Worm (Caenorhabditis elegans) whole organism, young adult: ENCODE results near the gene bath-47.

ENCODE experiments used
- B0035.1 ChIP-seq: sonication (generic microtip); optimal IDR thresholded peaks from 2 replicates; lab custom pipeline; 2016; ENCODE audit warnings: missing genetic modification characterization, mild to moderate bottlenecking, missing compliant biosample characterization, missing genotype, missing genetic modification reagents
- F52B5.7 ChIP-seq: sonication (generic microtip); optimal IDR thresholded peaks from 2 replicates; lab custom pipeline; 2016; ENCODE audit warnings: mild to moderate bottlenecking, missing genetic modification characterization, missing compliant biosample characterization
- K11D2.4 ChIP-seq: fragments of 200-800 bp; sonication (Bioruptor generic); IDR thresholded peaks from 2 replicates; pipeline ENCODE4 v1.3.6; 2022; ENCODE audit warnings: missing genetic modification reagents, missing genetic modification characterization, missing compliant biosample characterization
- K12H6.12 ChIP-seq: fragments of 200-800 bp; sonication (Bioruptor generic); optimal IDR thresholded peaks from 2 replicates; lab custom pipeline; 2018; ENCODE audit warnings: mild to moderate bottlenecking, missing genetic modification characterization, missing compliant biosample characterization
- Y53G8AR.9 ChIP-seq: fragments of 200-800 bp; sonication (Bioruptor generic); conservative IDR thresholded peaks from 2 replicates; pipeline ENCODE4 v1.3.6; 2022; ENCODE audit warnings: missing genetic modification reagents, missing genetic modification characterization, missing compliant biosample characterization
- Y67H2A.10 ChIP-seq: fragments of 200-800 bp; sonication (Bioruptor generic); conservative IDR thresholded peaks from 2 replicates; pipeline ENCODE4 v1.3.6; 2022; ENCODE audit warnings: missing genetic modification reagents, missing genetic modification characterization, missing compliant biosample characterization
- Y95B8A.8 ChIP-seq: fragments of 200-800 bp; sonication (Bioruptor generic); IDR thresholded peaks from 2 replicates; pipeline ENCODE4 v1.3.6; 2022; ENCODE audit warnings: missing genetic modification reagents, missing genetic modification characterization, missing compliant biosample characterization
- akir-1 ChIP-seq: fragments of 200-800 bp; sonication (Bioruptor generic); optimal IDR thresholded peaks from 2 replicates; lab custom pipeline; 2018; ENCODE audit warnings: mild to moderate bottlenecking, missing genetic modification characterization, moderate library complexity, missing compliant biosample characterization
- attf-6 ChIP-seq: fragments of 200-800 bp; sonication (Bioruptor generic); IDR thresholded peaks from 2 replicates; pipeline ENCODE4 v1.3.6; 2022; ENCODE audit warnings: missing genetic modification reagents, missing genetic modification characterization, missing compliant biosample characterization
- bed-2 ChIP-seq: fragments of 200-800 bp; sonication (Bioruptor generic); IDR thresholded peaks from 2 replicates; pipeline ENCODE4 v1.3.6; 2022; ENCODE audit warnings: missing genetic modification reagents, missing genetic modification characterization, missing compliant biosample characterization
- cebp-1 ChIP-seq, 2 experiments: fragments of 200-800 bp in 1 of 2; sonication (Bioruptor generic) in 1 of 2; sonication (generic microtip) in 1 of 2; IDR thresholded peaks in 1 of 2; optimal IDR thresholded peaks in 1 of 2; 2 replicates each; pipeline versions ENCODE4 v1.3.6 to Lab custom; 2017 to 2022; ENCODE audit warnings: missing compliant biosample characterization in 2 of 2, missing genetic modification characterization in 2 of 2, mild to moderate bottlenecking in 1 of 2, missing genetic modification reagents in 1 of 2, moderate library complexity in 1 of 2
- ceh-27 ChIP-seq: fragments of 200-800 bp; sonication (Bioruptor generic); optimal IDR thresholded peaks from 2 replicates; lab custom pipeline; 2018; ENCODE audit warnings: mild to moderate bottlenecking, missing genetic modification characterization, moderate library complexity, missing compliant biosample characterization
- dox-1 ChIP-seq: fragments of 200-800 bp; sonication (Bioruptor generic); IDR thresholded peaks from 2 replicates; pipeline ENCODE4 v1.3.6; 2022; ENCODE audit warnings: missing genetic modification reagents, missing genetic modification characterization, missing compliant biosample characterization
- efl-1 ChIP-seq: fragments of 150-350 bp; optimal IDR thresholded peaks from 2 replicates; lab custom pipeline; 2014; ENCODE audit warnings: missing biosample characterization, missing genetic modification reagents, missing genetic modification characterization
- egl-44 ChIP-seq: fragments of 200-800 bp; sonication (Bioruptor generic); IDR thresholded peaks from 2 replicates; pipeline ENCODE4 v1.3.6; 2022; ENCODE audit warnings: missing genetic modification reagents, missing genetic modification characterization, missing compliant biosample characterization
- egrh-3 ChIP-seq: fragments of 200-800 bp; sonication (Bioruptor generic); IDR thresholded peaks from 2 replicates; pipeline ENCODE4 v1.3.6; 2022; ENCODE audit warnings: missing genetic modification reagents, missing genetic modification characterization, missing compliant biosample characterization
- ets-4 ChIP-seq: fragments of 200-800 bp; sonication (Bioruptor generic); optimal IDR thresholded peaks from 2 replicates; lab custom pipeline; 2018; ENCODE audit warnings: mild to moderate bottlenecking, missing genetic modification characterization, missing compliant biosample characterization
- gei-17 ChIP-seq: fragments of 200-800 bp; sonication (Bioruptor generic); optimal IDR thresholded peaks from 2 replicates; lab custom pipeline; 2018; ENCODE audit warnings: mild to moderate bottlenecking, missing genetic modification characterization, missing compliant biosample characterization
- hlh-12 ChIP-seq: sonication (generic microtip); optimal IDR thresholded peaks from 2 replicates; lab custom pipeline; 2016; ENCODE audit warnings: missing genetic modification characterization, missing compliant biosample characterization
- hmg-20 ChIP-seq: fragments of 200-800 bp; sonication (Bioruptor generic); IDR thresholded peaks from 2 replicates; pipeline ENCODE4 v1.3.6; 2022; ENCODE audit warnings: missing genetic modification reagents, missing genetic modification characterization, missing compliant biosample characterization
- lag-1 ChIP-seq: fragments of 200-800 bp; sonication (Bioruptor generic); IDR thresholded peaks from 2 replicates; pipeline ENCODE4 v1.3.6; 2022; ENCODE audit warnings: missing genetic modification reagents, missing genetic modification characterization, missing compliant biosample characterization
- let-526 ChIP-seq: fragments of 200-800 bp; sonication (Bioruptor generic); IDR thresholded peaks from 2 replicates; pipeline ENCODE4 v1.3.6; 2022; ENCODE audit warnings: missing genetic modification reagents, missing genetic modification characterization, missing compliant biosample characterization
- let-607 ChIP-seq, 2 experiments: fragments of 200-800 bp in 1 of 2; sonication (Bioruptor generic) in 1 of 2; sonication (generic microtip) in 1 of 2; optimal IDR thresholded peaks; 2 replicates each; lab custom pipeline; 2016 to 2018; ENCODE audit warnings: mild to moderate bottlenecking in 2 of 2, missing compliant biosample characterization in 2 of 2, missing genetic modification characterization in 2 of 2, moderate library complexity in 2 of 2, missing genotype in 1 of 2
- lin-35 ChIP-seq, 3 experiments: fragments of 150-350 bp in 2 of 3; sonication (generic microtip) in 1 of 3; optimal IDR thresholded peaks; 2 replicates each; lab custom pipeline; 2014 to 2018; ENCODE audit warnings: missing biosample characterization in 3 of 3, missing genetic modification characterization in 3 of 3, missing genetic modification reagents in 3 of 3
- lin-40 ChIP-seq: sonication (generic microtip); optimal IDR thresholded peaks from 2 replicates; lab custom pipeline; 2016; ENCODE audit warnings: missing genetic modification characterization, mild to moderate bottlenecking, missing compliant biosample characterization, missing genotype, missing genetic modification reagents
- lir-1 ChIP-seq: fragments of 200-800 bp; sonication (Bioruptor generic); conservative IDR thresholded peaks from 2 replicates; pipeline ENCODE4 v1.3.6; 2022; ENCODE audit warnings: missing genetic modification reagents, missing genetic modification characterization, missing compliant biosample characterization
- mel-28 ChIP-seq: sonication (generic microtip); optimal IDR thresholded peaks from 2 replicates; lab custom pipeline; 2016; ENCODE audit warnings: borderline replicate concordance, mild to moderate bottlenecking, missing genetic modification characterization, missing compliant biosample characterization
- nfya-1 ChIP-seq: sonication (generic microtip); optimal IDR thresholded peaks from 2 replicates; lab custom pipeline; 2017; ENCODE audit warnings: antibody characterized with exemption, missing compliant biosample characterization, missing genetic modification characterization, borderline replicate concordance; ENCODE audit not compliant: insufficient read depth
- nhr-120 ChIP-seq: fragments of 200-800 bp; sonication (Bioruptor generic); IDR thresholded peaks from 2 replicates; pipeline ENCODE4 v1.3.6; 2022; ENCODE audit warnings: missing genetic modification characterization, missing compliant biosample characterization
- nhr-179 ChIP-seq: sonication (generic microtip); optimal IDR thresholded peaks from 2 replicates; lab custom pipeline; 2016; ENCODE audit warnings: mild to moderate bottlenecking, missing genetic modification characterization, missing compliant biosample characterization
- nhr-80 ChIP-seq: sonication (generic microtip); optimal IDR thresholded peaks from 2 replicates; lab custom pipeline; 2016; ENCODE audit warnings: missing genetic modification characterization, missing compliant biosample characterization
- nhr-90 ChIP-seq: sonication (generic microtip); optimal IDR thresholded peaks from 2 replicates; lab custom pipeline; 2016; ENCODE audit warnings: missing genotype, mild to moderate bottlenecking, missing genetic modification characterization, missing compliant biosample characterization
- rec-8 ChIP-seq, 2 experiments: sonication (generic microtip); optimal IDR thresholded peaks; 2 replicates each; lab custom pipeline; 2016; ENCODE audit warnings: mild to moderate bottlenecking in 2 of 2, missing genetic modification characterization in 2 of 2, missing genetic modification reagents in 2 of 2, missing genotype in 2 of 2, missing biosample characterization in 1 of 2, missing compliant biosample characterization in 1 of 2, moderate library complexity in 1 of 2
- repo-1 ChIP-seq: sonication (generic microtip); optimal IDR thresholded peaks from 2 replicates; lab custom pipeline; 2017; ENCODE audit warnings: mild to moderate bottlenecking, missing genetic modification characterization, missing compliant biosample characterization
- rpc-1 ChIP-seq, 2 experiments: fragments of 150-350 bp in 1 of 2; sonication (generic microtip) in 1 of 2; optimal IDR thresholded peaks; 2 replicates each; lab custom pipeline; 2014 to 2018; ENCODE audit warnings: missing biosample characterization in 1 of 2, missing genetic modification characterization in 1 of 2, missing genetic modification reagents in 1 of 2, missing genotype in 1 of 2
- sdz-38 ChIP-seq: sonication (generic microtip); optimal IDR thresholded peaks from 2 replicates; lab custom pipeline; 2016; ENCODE audit warnings: missing genotype, missing genetic modification characterization, missing compliant biosample characterization
- snpc-1.1 ChIP-seq: sonication (generic microtip); optimal IDR thresholded peaks from 2 replicates; lab custom pipeline; 2017; ENCODE audit warnings: missing genetic modification characterization, mild to moderate bottlenecking, missing compliant biosample characterization, antibody characterized with exemption, moderate library complexity, missing genotype, missing genetic modification reagents; ENCODE audit not compliant: insufficient read depth
- snpc-4 ChIP-seq, 5 experiments: fragments of 150-350 bp in 1 of 5; sonication (generic microtip) in 4 of 5; optimal IDR thresholded peaks; 2 replicates each; lab custom pipeline; 2014 to 2018; ENCODE audit warnings: missing genetic modification characterization in 5 of 5, missing biosample characterization in 3 of 5, antibody characterized with exemption in 2 of 5, mild to moderate bottlenecking in 2 of 5, missing compliant biosample characterization in 2 of 5, missing genotype in 2 of 5, moderate library complexity in 2 of 5, missing genetic modification reagents in 1 of 5
- tbp1 ChIP-seq: fragments of 200-800 bp; sonication (Bioruptor generic); optimal IDR thresholded peaks from 2 replicates; lab custom pipeline; 2018; ENCODE audit warnings: mild to moderate bottlenecking, missing genetic modification characterization, missing compliant biosample characterization
- tlf-1 ChIP-seq: fragments of 200-800 bp; sonication (Bioruptor generic); optimal IDR thresholded peaks from 2 replicates; lab custom pipeline; 2018; ENCODE audit warnings: mild to moderate bottlenecking, missing genetic modification characterization, missing compliant biosample characterization
- unc-62 ChIP-seq: fragments of 150-350 bp; optimal IDR thresholded peaks from 2 replicates; lab custom pipeline; 2014; ENCODE audit warnings: missing biosample characterization, missing genetic modification reagents, missing genetic modification characterization
- zim-3 ChIP-seq: sonication (generic microtip); optimal IDR thresholded peaks from 2 replicates; lab custom pipeline; 2017; ENCODE audit warnings: mild to moderate bottlenecking, missing genetic modification characterization, moderate library complexity, missing compliant biosample characterization
- ztf-26 ChIP-seq: sonication (generic microtip); optimal IDR thresholded peaks from 2 replicates; lab custom pipeline; 2017; ENCODE audit warnings: missing genetic modification characterization, missing compliant biosample characterization
- ztf-28 ChIP-seq: fragments of 200-800 bp; sonication (Bioruptor generic); IDR thresholded peaks from 2 replicates; pipeline ENCODE4 v1.3.6; 2022; ENCODE audit warnings: missing genetic modification reagents, missing genetic modification characterization, missing compliant biosample characterization

The bath-47 gene

DNA sequence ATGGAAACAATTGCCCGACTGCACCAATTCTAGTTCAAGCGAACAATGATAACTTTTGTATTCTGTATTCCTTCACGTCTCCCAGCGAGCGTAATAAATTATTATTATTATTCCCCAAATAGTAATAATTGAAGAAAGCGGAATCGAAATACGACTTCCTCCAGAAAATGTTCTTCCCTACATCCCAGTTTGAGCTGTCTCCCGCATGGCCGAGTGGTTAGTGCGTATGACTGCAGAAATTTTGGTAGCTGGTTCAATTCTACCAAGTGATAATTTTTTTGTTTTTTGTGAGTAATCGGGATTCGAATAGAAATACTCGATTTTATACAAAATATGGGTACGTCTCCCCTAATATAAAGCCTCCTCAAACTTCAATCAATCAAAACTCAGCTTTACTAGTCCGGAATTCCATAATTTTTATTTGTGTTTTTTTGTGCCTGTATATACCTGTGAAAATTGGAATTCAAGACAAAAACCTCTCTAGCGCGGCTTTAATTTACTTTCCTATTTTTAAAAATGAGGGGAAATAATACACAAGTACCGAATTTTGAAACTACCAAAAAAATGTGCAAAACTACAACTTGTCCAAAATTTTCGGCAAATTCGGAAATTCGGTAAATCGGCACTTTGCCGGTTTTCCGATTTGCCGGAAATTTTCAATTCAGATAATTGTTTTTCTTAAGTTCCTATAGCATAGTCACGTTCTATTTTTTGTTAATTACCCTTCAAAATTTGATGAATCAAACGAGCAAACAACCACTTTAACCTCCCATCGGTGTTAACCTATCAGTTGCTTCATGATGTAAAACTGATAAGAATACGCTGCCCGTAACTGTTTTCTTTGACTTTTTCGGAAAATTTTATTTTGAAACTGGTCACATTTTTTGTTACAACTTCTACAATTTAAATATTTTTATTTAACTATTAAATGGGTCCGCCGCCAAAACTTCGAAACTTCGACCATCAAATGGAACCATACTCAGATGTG lies 4.2 kb upstream of the bath-47 start, which contains the start of gene bath-46 (continued):
- no peak for TF ChIP-seq Y53G8AR.9
- no peak for TF ChIP-seq sdz-38
- TF ChIP-seq repo-1 (tag; lab: Kevin White, UChicago), result no peak
- no peak for TF ChIP-seq ets-4
- no peak for TF ChIP-seq bed-2
- no peak for TF ChIP-seq nfya-1
- TF ChIP-seq tlf-1, result no peak
- TF ChIP-seq unc-62 (GFP tag; lab: Kevin White, UChicago), result no peak
- no peak for TF ChIP-seq snpc-1.1 (tag; lab: Kevin White, UChicago)
- TF ChIP-seq nhr-90 (tag; lab: Kevin White, UChicago), result no peak
- TF ChIP-seq K11D2.4 (GFP tag; lab: Robert Waterston, UW), result no peak
- TF ChIP-seq egl-44 (GFP tag; lab: Robert Waterston, UW), result no peak
- TF ChIP-seq zim-3, result no peak
- peak; percentile 11 for TF ChIP-seq rpc-1 (optimal IDR thresholded peaks at IDR 0.05; lab: Kevin White, UChicago)
- TF ChIP-seq rpc-1 (tag; optimal IDR thresholded peaks at IDR 0.05; lab: Kevin White, UChicago), result peak; percentile 61
- no peak for TF ChIP-seq rec-8 (tag; optimal IDR thresholded peaks at IDR 0.05; lab: Kevin White, UChicago)
- no peak for TF ChIP-seq nhr-179
- no peak for TF ChIP-seq egrh-3 (GFP tag; lab: Robert Waterston, UW)
- no peak for TF ChIP-seq Y67H2A.10 (GFP tag; lab: Robert Waterston, UW)
- no peak for TF ChIP-seq nhr-120
- no peak for TF ChIP-seq F52B5.7 (tag; lab: Kevin White, UChicago)
- no peak for TF ChIP-seq B0035.1 (tag; lab: Kevin White, UChicago)
- no peak for TF ChIP-seq hlh-12 (tag; lab: Kevin White, UChicago)
- TF ChIP-seq nhr-80 (tag; lab: Kevin White, UChicago), result peak; percentile 38
- no peak for TF ChIP-seq efl-1 (GFP tag; lab: Kevin White, UChicago)
- no peak for TF ChIP-seq ztf-28 (GFP tag; lab: Robert Waterston, UW)
- no peak for TF ChIP-seq lir-1 (GFP tag; lab: Robert Waterston, UW)
- peak; percentile 84 for TF ChIP-seq tbp1
- TF ChIP-seq let-607 (tag; optimal IDR thresholded peaks at IDR 0.05; lab: Kevin White, UChicago), result no peak

DNA sequence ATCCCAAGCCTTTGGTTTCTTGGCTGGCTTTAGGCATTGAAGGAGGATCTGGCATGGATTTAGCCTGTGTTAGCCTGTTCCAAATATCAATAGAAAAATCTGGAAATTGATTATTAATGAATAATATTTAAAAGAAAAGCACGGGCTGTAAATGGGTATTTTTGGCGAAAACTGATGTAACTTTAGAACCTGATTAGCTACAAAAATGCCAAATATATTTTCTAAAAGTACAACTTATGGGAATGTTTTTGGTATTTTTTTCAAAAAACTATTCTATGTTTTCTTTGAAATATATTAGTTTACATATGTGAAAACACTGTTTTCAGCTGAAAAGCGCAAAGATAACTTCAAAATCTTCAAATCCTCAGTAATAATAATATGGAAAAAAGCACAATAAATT lies 950 bp upstream of the bath-47 start, which contains the start of gene bath-26:
Gene bath-26 (minus strand): TSS at position 101 of the 400 bp plus-strand sequence.
- TF ChIP-seq attf-6 (no peak), K12H6.12 (tag; lab: Kevin White, UChicago) (no peak), cebp-1 (GFP tag; IDR thresholded peaks at IDR 0.05; lab: Robert Waterston, UW) (no peak), cebp-1 (tag; optimal IDR thresholded peaks at IDR 0.05; lab: Kevin White, UChicago) (no peak), Y95B8A.8 (GFP tag; lab: Robert Waterston, UW) (no peak), gei-17 (no peak), dox-1 (GFP tag; lab: Robert Waterston, UW) (no peak), lag-1 (GFP tag; lab: Robert Waterston, UW) (no peak), ztf-26 (tag; lab: Kevin White, UChicago) (no peak), bed-2 (no peak), hlh-12 (tag; lab: Kevin White, UChicago) (no peak), repo-1 (tag; lab: Kevin White, UChicago) (no peak), mel-28 (tag; lab: Kevin White, UChicago) (no peak), ceh-27 (GFP tag; lab: Kevin White, UChicago) (no peak), hmg-20 (GFP tag; lab: Robert Waterston, UW) (no peak), nhr-120 (no peak), let-526 (GFP tag; lab: Robert Waterston, UW) (no peak), lin-35 (GFP tag; optimal IDR thresholded peaks at IDR 0.05; lab: Kevin White, UChicago) (no peak), snpc-4 (GFP tag; optimal IDR thresholded peaks at IDR 0.05; lab: Kevin White, UChicago) (no peak), snpc-4 (tag; optimal IDR thresholded peaks at IDR 0.05; lab: Kevin White, UChicago) (no peak), lin-40 (tag; lab: Kevin White, UChicago) (no peak), akir-1 (GFP tag; lab: Kevin White, UChicago) (no peak)
